Fruit fly (Drosophila melanogaster) whole organism, adult: ENCODE measurements around the gene Ada2a.

ENCODE experiments used
- CG33017 ChIP-seq: fragments of 200-800 bp; sonication (Bioruptor generic); optimal IDR thresholded peaks from 2 replicates; lab custom pipeline; 2018; ENCODE audit warnings: missing biosample characterization, mild to moderate bottlenecking, missing genetic modification characterization, moderate library complexity
- CG5204 ChIP-seq: fragments of 200-800 bp; sonication (Bioruptor generic); optimal IDR thresholded peaks from 2 replicates; lab custom pipeline; 2016; ENCODE audit warnings: missing biosample characterization, missing genetic modification characterization
- CG7101 ChIP-seq: fragments of 200-800 bp; sonication (Bioruptor generic); optimal IDR thresholded peaks from 2 replicates; lab custom pipeline; 2018; ENCODE audit warnings: missing biosample characterization, mild to moderate bottlenecking, missing genetic modification characterization, moderate library complexity

dm6 chr3R:18265275-18265674, 10.0 kb upstream of the Ada2a start:
- TF ChIP-seq CG33017 (tag; lab: Kevin White, UChicago) (no peak), CG5204 (no peak), CG7101 (no peak)
